Worm (Caenorhabditis elegans): Measurements from ENCODE around the gene K02E10.4.

The K02E10.4 gene

DNA sequence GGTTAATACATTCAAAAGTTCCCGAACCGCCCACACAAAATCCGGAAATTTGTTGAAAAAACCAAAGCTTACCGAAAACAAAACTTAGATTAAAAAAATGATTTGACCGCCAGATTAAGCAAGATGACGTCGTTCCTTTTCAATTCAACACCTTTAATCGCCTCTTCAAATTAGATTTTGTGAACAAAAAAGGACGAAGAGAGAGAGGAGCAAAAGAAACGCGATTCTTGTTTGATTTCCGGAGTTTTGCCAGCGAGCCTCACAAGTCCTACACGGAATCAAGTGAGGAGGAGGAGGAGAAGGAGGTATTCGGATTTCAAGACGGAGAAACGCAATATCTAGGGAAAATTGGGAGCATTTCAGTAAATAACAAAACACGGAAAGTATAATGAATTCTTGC lies 25.6 kb upstream of the K02E10.4 start (continued):
- no peak for TF ChIP-seq dpl-1 (GFP tag; optimal IDR thresholded peaks at IDR 0.05)

DNA sequence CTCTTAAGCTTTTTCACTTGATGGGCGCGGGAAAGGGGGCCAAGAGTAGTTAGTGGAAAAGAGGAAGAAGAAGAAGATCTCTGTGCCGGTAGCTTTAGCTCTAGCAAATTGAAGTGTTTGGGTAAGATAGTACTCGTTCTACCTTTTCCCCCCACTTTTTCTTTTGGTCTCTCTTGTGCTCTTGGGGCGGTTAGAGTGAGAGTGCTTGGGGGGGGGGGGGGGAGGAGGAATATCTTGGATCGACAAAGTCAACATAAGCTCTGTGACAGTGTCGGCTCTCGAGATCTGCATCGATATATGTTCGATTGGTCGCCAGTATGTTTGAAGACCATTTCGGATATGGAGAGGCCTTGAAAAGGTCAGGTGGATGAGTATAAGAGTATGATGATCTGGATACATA lies 23.3 kb upstream of the K02E10.4 start, which contains the start of gene fox-1:
Gene fox-1, minus strand, starts transcription at position 101 of the 400 bp plus-strand sequence.
- TF ChIP-seq nhr-12 (tag; optimal IDR thresholded peaks at IDR 0.05) (no peak), nhr-19 (GFP tag; conservative IDR thresholded peaks at IDR 0.05) (0 out of 2 replicates have a peak, but pooled peaks have one; percentile 12)

DNA sequence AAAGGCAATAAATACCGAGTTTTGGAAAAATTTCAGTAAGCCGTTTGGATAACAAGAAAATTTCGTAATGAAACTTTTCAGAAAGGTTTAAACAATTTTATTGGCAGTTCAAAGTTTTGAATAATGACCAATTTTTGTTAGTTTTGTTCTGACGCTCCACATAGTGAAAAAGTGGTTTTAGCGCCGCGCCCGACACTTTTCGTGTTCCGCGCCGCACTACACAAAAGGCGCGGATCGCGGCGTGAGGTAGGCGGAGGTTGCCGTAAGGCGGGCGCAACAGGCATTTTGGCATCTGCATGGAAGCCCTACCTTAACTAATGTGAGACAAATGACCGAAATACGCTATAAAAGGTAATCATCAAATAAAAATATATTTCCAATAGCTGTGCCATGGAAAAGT lies 21.3 kb upstream of the K02E10.4 start:
- no peak for TF ChIP-seq tbx-2 (tag; optimal IDR thresholded peaks at IDR 0.05)
- TF ChIP-seq pag-3 (tag; optimal IDR thresholded peaks at IDR 0.05; ENCODE audit: borderline replicate concordance, insufficient read depth) = no peak
- no peak for TF ChIP-seq C04F5.9 (tag; optimal IDR thresholded peaks at IDR 0.05)
- no peak for TF ChIP-seq zip-4 (GFP tag; optimal IDR thresholded peaks at IDR 0.05)
- no peak for TF ChIP-seq F16B12.6 (tag; optimal IDR thresholded peaks at IDR 0.05)
- TF ChIP-seq sup-37 (GFP tag; optimal IDR thresholded peaks at IDR 0.05) = no peak
- no peak for TF ChIP-seq nhr-77 (tag; optimal IDR thresholded peaks at IDR 0.05)
- TF ChIP-seq fos-1 (tag; optimal IDR thresholded peaks at IDR 0.05) = no peak
- TF ChIP-seq mab-9 (GFP tag; IDR thresholded peaks at IDR 0.05) = no peak
- TF ChIP-seq C16A3.4 (tag; optimal IDR thresholded peaks at IDR 0.05) = no peak
- no peak for TF ChIP-seq zag-1 (tag; optimal IDR thresholded peaks at IDR 0.05)
- no peak for TF ChIP-seq mef-2 (tag; optimal IDR thresholded peaks at IDR 0.05)
- TF ChIP-seq nhr-237 (tag; optimal IDR thresholded peaks at IDR 0.05) = no peak
- no peak for TF ChIP-seq nhr-11 (tag; optimal IDR thresholded peaks at IDR 0.05)
- TF ChIP-seq efl-1 (optimal IDR thresholded peaks at IDR 0.05) = no peak
- no peak for TF ChIP-seq efl-1 (GFP tag; optimal IDR thresholded peaks at IDR 0.05 in 1 of 2)
- no peak for TF ChIP-seq fkh-10 (GFP tag; optimal IDR thresholded peaks at IDR 0.05)
- no peak for TF ChIP-seq efl-3 (GFP tag; optimal IDR thresholded peaks at IDR 0.05)
- TF ChIP-seq jun-1 (tag; optimal IDR thresholded peaks at IDR 0.05) = no peak
- TF ChIP-seq unc-98 (GFP tag; IDR thresholded peaks at IDR 0.05) = no peak
- TF ChIP-seq hlh-17 (GFP tag; optimal IDR thresholded peaks at IDR 0.05; ENCODE audit: borderline replicate concordance) = no peak

ce11 chrX:2464064-2464463 lies 19.0 kb upstream of the K02E10.4 start:
- TF ChIP-seq pag-3 (tag; optimal IDR thresholded peaks at IDR 0.05; ENCODE audit: borderline replicate concordance, insufficient read depth) (no peak), nhr-77 (tag; optimal IDR thresholded peaks at IDR 0.05) (no peak), fkh-8 (tag; optimal IDR thresholded peaks at IDR 0.05) (no peak), nhr-71 (tag; optimal IDR thresholded peaks at IDR 0.05) (peak; percentile 59), swsn-7 (tag; optimal IDR thresholded peaks at IDR 0.05) (peak; percentile 27), ceh-88 (GFP tag; IDR thresholded peaks at IDR 0.05) (peak; percentile 36; the same call in 1 of the 2 replicates), jun-1 (tag; optimal IDR thresholded peaks at IDR 0.05) (no peak), ceh-8 (GFP tag; optimal IDR thresholded peaks at IDR 0.05) (peak; percentile 79), grh-1 (GFP tag; IDR thresholded peaks at IDR 0.05) (no peak), sup-37 (GFP tag; optimal IDR thresholded peaks at IDR 0.05) (no peak), dsc-1 (tag; optimal IDR thresholded peaks at IDR 0.05) (peak; percentile 36), xbp-1 (tag; optimal IDR thresholded peaks at IDR 0.05) (peak; percentile 1), nhr-47 (tag; optimal IDR thresholded peaks at IDR 0.05) (peak; percentile 63), unc-86 (tag; optimal IDR thresholded peaks at IDR 0.05) (peak; percentile 24), rnt-1 (tag; optimal IDR thresholded peaks at IDR 0.05) (no peak), pqm-1 (tag; optimal IDR thresholded peaks at IDR 0.05) (no peak), nhr-20 (tag; optimal IDR thresholded peaks at IDR 0.05) (no peak), lin-14 (GFP tag; optimal IDR thresholded peaks at IDR 0.05) (peak; percentile 83), ceh-63 (GFP tag; optimal IDR thresholded peaks at IDR 0.05) (peak; percentile 28), mab-9 (GFP tag; IDR thresholded peaks at IDR 0.05) (no peak), hlh-17 (GFP tag; optimal IDR thresholded peaks at IDR 0.05; ENCODE audit: borderline replicate concordance) (no peak)

Measured in whole organism, L1 larva.